1 fruit fly cellular context compared by ENCODE assay signal in the genomic region with DNA sequence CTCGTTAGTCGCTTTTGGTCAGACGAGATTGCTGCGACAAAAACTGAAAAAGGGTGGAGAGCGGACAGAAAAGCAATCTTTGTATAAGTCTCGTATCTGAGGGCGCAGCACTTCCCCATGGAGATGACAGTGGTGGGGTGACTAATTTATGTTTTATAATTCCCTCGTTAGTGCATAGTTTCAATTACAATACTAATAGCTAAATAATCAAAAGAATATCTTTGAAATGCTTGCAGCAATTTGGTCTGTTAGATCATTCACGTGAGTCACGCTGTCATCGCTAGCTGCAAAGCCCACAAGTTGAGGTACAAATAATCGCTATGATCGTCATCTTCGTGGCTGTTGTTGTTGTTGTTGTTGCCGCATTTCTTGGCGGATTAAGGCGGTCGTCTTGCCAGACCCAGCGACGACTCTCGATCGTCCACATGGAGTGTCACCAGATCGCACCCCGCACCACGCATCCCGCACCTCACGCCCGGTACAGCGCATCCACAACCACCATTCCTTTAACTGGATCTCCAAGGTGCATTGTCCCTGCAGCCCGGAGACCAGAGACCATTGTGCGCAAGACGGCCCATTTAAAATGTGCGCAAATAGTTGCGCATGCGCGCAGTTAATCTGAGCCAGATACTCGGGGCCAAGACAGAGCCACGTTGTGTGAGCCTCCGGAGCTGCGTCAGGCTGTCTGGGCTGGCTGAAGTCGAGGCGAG.
TF ChIP-seq lines count a peak whose summit lies in the region.

No protein-coding gene starts in this region.

TF ChIP-seq in whole organism, embryonic, 481 proteins besides CTCF, POLR2A, EP300 and RAD21 (continued from another document):
- no peak for TF ChIP-seq CG16779 (GFP tag; IDR thresholded peaks at IDR 0.05; lab: Robert Waterston, UW)
- no peak for TF ChIP-seq gcm2 (GFP tag; optimal IDR thresholded peaks at IDR 0.05; lab: Kevin White, UChicago)
- TF ChIP-seq Bgb (GFP tag; IDR thresholded peaks at IDR 0.05; lab: Robert Waterston, UW; ENCODE audit: partially characterized antibody) = 0 out of 2 replicates have a peak, but pooled peaks have one; percentile 21
- TF ChIP-seq MESR4 (GFP tag; optimal IDR thresholded peaks at IDR 0.05; lab: Kevin White, UChicago) = no peak
- peak; percentile 26 for TF ChIP-seq CG8924 (tag; optimal IDR thresholded peaks at IDR 0.05; lab: Kevin White, UChicago)
- TF ChIP-seq CG17186 (GFP tag; optimal IDR thresholded peaks at IDR 0.05; lab: Kevin White, UChicago) = no peak
- TF ChIP-seq Bteb2 (GFP tag; optimal IDR thresholded peaks at IDR 0.05; lab: Kevin White, UChicago) = no peak
- no peak for TF ChIP-seq Taf1 (GFP tag; IDR thresholded peaks at IDR 0.05; lab: Robert Waterston, UW)
- 0 out of 3 replicates have a peak, but pooled peaks have one; percentile 46 for TF ChIP-seq vnd (GFP tag; IDR thresholded peaks at IDR 0.05; lab: Robert Waterston, UW; ENCODE audit: partially characterized antibody)
- no peak for TF ChIP-seq exex (tag; optimal IDR thresholded peaks at IDR 0.05; lab: Kevin White, UChicago)
- TF ChIP-seq CG1603 (tag; optimal IDR thresholded peaks at IDR 0.05; lab: Kevin White, UChicago) = peak; percentile 28
- no peak for TF ChIP-seq CG4854 (GFP tag; optimal IDR thresholded peaks at IDR 0.05; lab: Kevin White, UChicago)
- no peak for TF ChIP-seq Jarid2 (GFP tag; optimal IDR thresholded peaks at IDR 0.05; lab: Kevin White, UChicago)
- TF ChIP-seq CG7271 (tag; optimal IDR thresholded peaks at IDR 0.05; lab: Kevin White, UChicago) = no peak
- peak; percentile 40 to 50 for TF ChIP-seq bsh (GFP tag; optimal IDR thresholded peaks at IDR 0.05; lab: Kevin White, UChicago)
- TF ChIP-seq pho (GFP tag; optimal IDR thresholded peaks at IDR 0.05; lab: Kevin White, UChicago) = no peak
- no peak for TF ChIP-seq CG6765 (GFP tag; optimal IDR thresholded peaks at IDR 0.05; lab: Kevin White, UChicago)
- no peak for TF ChIP-seq fu2 (GFP tag; optimal IDR thresholded peaks at IDR 0.05; lab: Kevin White, UChicago)
- TF ChIP-seq CG11723 (GFP tag; optimal IDR thresholded peaks at IDR 0.05; lab: Kevin White, UChicago) = no peak
- TF ChIP-seq CG1602 (GFP tag; optimal IDR thresholded peaks at IDR 0.05; lab: Kevin White, UChicago) = no peak
- TF ChIP-seq Sry-δ (GFP tag; optimal IDR thresholded peaks at IDR 0.05; lab: Kevin White, UChicago) = peak; percentile 53
- TF ChIP-seq zfh2 (GFP tag; optimal IDR thresholded peaks at IDR 0.05; lab: Kevin White, UChicago) = no peak
- TF ChIP-seq CG10366 (GFP tag; IDR thresholded peaks at IDR 0.05; lab: Robert Waterston, UW) = peak; percentile 10; the same call in 1 of the 2 replicates
- TF ChIP-seq CG16815 (GFP tag; optimal IDR thresholded peaks at IDR 0.05; lab: Kevin White, UChicago) = no peak
- TF ChIP-seq CG2712 (tag; optimal IDR thresholded peaks at IDR 0.05; lab: Kevin White, UChicago) = peak; percentile 59
- TF ChIP-seq ac (GFP tag; optimal IDR thresholded peaks at IDR 0.05; lab: Kevin White, UChicago) = no peak
- TF ChIP-seq CG8388 (GFP tag; optimal IDR thresholded peaks at IDR 0.05; lab: Kevin White, UChicago) = no peak
- no peak for TF ChIP-seq bcd (GFP tag; optimal IDR thresholded peaks at IDR 0.05; lab: Kevin White, UChicago)
- no peak for TF ChIP-seq CG6854 (GFP tag; optimal IDR thresholded peaks at IDR 0.05; lab: Kevin White, UChicago)
- TF ChIP-seq lola (GFP tag; optimal IDR thresholded peaks at IDR 0.05; lab: Kevin White, UChicago) = peak in 1 of 3 experiments; percentile 19
- TF ChIP-seq pzg (GFP tag; optimal IDR thresholded peaks at IDR 0.05; lab: Kevin White, UChicago) = no peak
- no peak for TF ChIP-seq CG17328 (GFP tag; IDR thresholded peaks at IDR 0.05; lab: Robert Waterston, UW)
- no peak for TF ChIP-seq al (GFP tag; IDR thresholded peaks at IDR 0.05; lab: Robert Waterston, UW)
- TF ChIP-seq CG12391 (tag; optimal IDR thresholded peaks at IDR 0.05; lab: Kevin White, UChicago) = no peak
- peak; percentile 68 for TF ChIP-seq CG10979 (tag; optimal IDR thresholded peaks at IDR 0.05; lab: Kevin White, UChicago)
- no peak for TF ChIP-seq Stat92E (GFP tag; optimal IDR thresholded peaks at IDR 0.05; lab: Kevin White, UChicago)
- TF ChIP-seq slbo (GFP tag; IDR thresholded peaks at IDR 0.05; lab: Robert Waterston, UW) = no peak
- no peak for TF ChIP-seq Fer2 (tag; optimal IDR thresholded peaks at IDR 0.05; lab: Kevin White, UChicago)
- no peak for TF ChIP-seq CG9817 (tag; optimal IDR thresholded peaks at IDR 0.05; lab: Kevin White, UChicago)
- TF ChIP-seq HLH4C (GFP tag; IDR thresholded peaks at IDR 0.05; lab: Robert Waterston, UW; ENCODE audit: partially characterized antibody) = 0 out of 3 replicates have a peak, but pooled peaks have one; percentile 22
- peak; percentile 39; the same call in 1 of the 2 replicates for TF ChIP-seq ranshi (GFP tag; IDR thresholded peaks at IDR 0.05; lab: Robert Waterston, UW)
- no peak for TF ChIP-seq CG11398 (GFP tag; optimal IDR thresholded peaks at IDR 0.05; lab: Kevin White, UChicago)
- TF ChIP-seq chif (GFP tag; optimal IDR thresholded peaks at IDR 0.05; lab: Kevin White, UChicago) = peak; percentile 1 to 27
- peak; percentile 61; the same call in 1 of the 2 replicates for TF ChIP-seq sob (GFP tag; IDR thresholded peaks at IDR 0.05; lab: Robert Waterston, UW)
- peak; percentile 66 for TF ChIP-seq lbe (GFP tag; optimal IDR thresholded peaks at IDR 0.05; lab: Kevin White, UChicago)
- peak; percentile 44 for TF ChIP-seq row (GFP tag; IDR thresholded peaks at IDR 0.05; lab: Robert Waterston, UW)
- peak; percentile 83 for TF ChIP-seq ci (GFP tag; IDR thresholded peaks at IDR 0.05; lab: Robert Waterston, UW)
